Worm (Caenorhabditis elegans) whole organism, young adult: ENCODE results near the gene W02H3.3.

Experiments
- F22D6.2 ChIP-seq: sonication (generic microtip); optimal IDR thresholded peaks from 2 replicates; lab custom pipeline; 2016; ENCODE audit warnings: mild to moderate bottlenecking, missing genetic modification characterization, missing compliant biosample characterization
- F57A8.1 ChIP-seq: fragments of 200-800 bp; sonication (Bioruptor generic); optimal IDR thresholded peaks from 2 replicates; lab custom pipeline; 2018; ENCODE audit warnings: mild to moderate bottlenecking, missing genetic modification characterization, moderate library complexity, missing compliant biosample characterization
- K11D2.4 ChIP-seq: fragments of 200-800 bp; sonication (Bioruptor generic); IDR thresholded peaks from 2 replicates; pipeline ENCODE4 v1.3.6; 2022; ENCODE audit warnings: missing genetic modification reagents, missing genetic modification characterization, missing compliant biosample characterization
- ama-1 ChIP-seq, 3 experiments: fragments of 150-350 bp in 1 of 3; sonication (generic microtip) in 2 of 3; optimal IDR thresholded peaks; 2 replicates each; lab custom pipeline; 2014 to 2018; ENCODE audit warnings: missing biosample characterization in 2 of 3, missing genetic modification characterization in 2 of 3, missing genetic modification reagents in 2 of 3
- dox-1 ChIP-seq: fragments of 200-800 bp; sonication (Bioruptor generic); IDR thresholded peaks from 2 replicates; pipeline ENCODE4 v1.3.6; 2022; ENCODE audit warnings: missing genetic modification reagents, missing genetic modification characterization, missing compliant biosample characterization
- gei-17 ChIP-seq: fragments of 200-800 bp; sonication (Bioruptor generic); optimal IDR thresholded peaks from 2 replicates; lab custom pipeline; 2018; ENCODE audit warnings: mild to moderate bottlenecking, missing genetic modification characterization, missing compliant biosample characterization
- snpc-4 ChIP-seq, 5 experiments: fragments of 150-350 bp in 1 of 5; sonication (generic microtip) in 4 of 5; optimal IDR thresholded peaks; 2 replicates each; lab custom pipeline; 2014 to 2018; ENCODE audit warnings: missing genetic modification characterization in 5 of 5, missing biosample characterization in 3 of 5, antibody characterized with exemption in 2 of 5, mild to moderate bottlenecking in 2 of 5, missing compliant biosample characterization in 2 of 5, missing genotype in 2 of 5, moderate library complexity in 2 of 5, missing genetic modification reagents in 1 of 5

DNA sequence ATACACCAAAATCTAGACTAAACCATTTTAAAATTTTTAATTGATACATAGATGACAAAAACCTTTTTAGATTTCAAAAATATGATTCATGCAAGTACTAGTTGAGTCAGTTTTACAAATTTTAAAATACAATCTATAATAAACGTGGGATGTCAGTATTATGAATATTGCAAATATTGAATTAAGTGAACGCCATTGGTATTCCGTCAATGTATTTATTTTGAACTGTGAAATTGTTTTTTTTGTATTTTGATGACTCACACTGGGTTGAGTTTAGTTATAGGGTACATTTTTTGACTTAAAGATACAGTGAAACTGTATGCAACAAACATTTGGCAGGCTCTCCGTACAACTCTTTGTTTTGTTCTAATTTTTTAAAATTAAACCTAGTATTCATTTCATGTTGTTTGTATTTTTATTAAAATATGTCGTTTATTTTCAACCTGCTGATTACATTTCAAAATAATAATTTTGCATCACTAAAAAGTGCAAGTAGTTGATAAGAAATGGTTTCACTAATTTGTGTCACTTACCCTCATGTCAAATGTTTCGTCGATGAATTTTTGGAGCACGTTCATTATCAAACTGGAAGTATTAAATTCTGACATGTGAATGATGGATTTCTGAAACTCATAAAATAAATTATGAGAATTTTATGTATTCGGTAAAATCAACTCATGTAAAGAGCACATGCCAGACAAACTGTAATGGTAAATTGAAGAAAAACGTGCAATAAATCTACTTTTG, 7.1 kb upstream of the W02H3.3 start, which contains the start of gene W02H3.1:
- no peak for TF ChIP-seq snpc-4 (GFP tag; optimal IDR thresholded peaks at IDR 0.05; lab: Kevin White, UChicago)
- TF ChIP-seq snpc-4 (tag; optimal IDR thresholded peaks at IDR 0.05; lab: Kevin White, UChicago) = no peak
- TF ChIP-seq dox-1 (GFP tag; lab: Robert Waterston, UW) = no peak
- no peak for TF ChIP-seq F22D6.2
- no peak for TF ChIP-seq gei-17 (GFP tag; lab: Kevin White, UChicago)
- no peak for TF ChIP-seq F57A8.1 (GFP tag; lab: Kevin White, UChicago)
- no peak for TF ChIP-seq K11D2.4
- no peak for TF ChIP-seq ama-1 (optimal IDR thresholded peaks at IDR 0.05; lab: Kevin White, UChicago)
- TF ChIP-seq ama-1 (GFP tag; optimal IDR thresholded peaks at IDR 0.05; lab: Kevin White, UChicago) = no peak
